Fruit fly (Drosophila melanogaster) whole organism, pupa: ENCODE results near the gene Ge-1.

ENCODE experiments used
- CG10348 ChIP-seq: fragments of 200-800 bp; sonication (Bioruptor generic); IDR thresholded peaks from 2 replicates; pipeline ENCODE4 v1.3.6; 2022; ENCODE audit warnings: missing biosample characterization, missing genetic modification characterization
- CG12605 ChIP-seq: fragments of 200-800 bp; sonication (Bioruptor generic); IDR thresholded peaks from 2 replicates; pipeline ENCODE4 v1.3.6; 2022; ENCODE audit warnings: missing biosample characterization, missing genetic modification characterization
- CG13204 ChIP-seq: fragments of 200-800 bp; sonication (Bioruptor generic); optimal IDR thresholded peaks from 2 replicates; lab custom pipeline; 2018; ENCODE audit warnings: missing biosample characterization, mild to moderate bottlenecking, missing genetic modification characterization, moderate library complexity
- CG14655 ChIP-seq: fragments of 200-800 bp; sonication (Bioruptor generic); optimal IDR thresholded peaks from 3 replicates; lab custom pipeline; 2017; ENCODE audit warnings: mild to moderate bottlenecking, missing biosample characterization, missing genetic modification reagents, missing genetic modification characterization
- CG15710 ChIP-seq: fragments of 200-800 bp; sonication (Bioruptor generic); optimal IDR thresholded peaks from 2 replicates; lab custom pipeline; 2018; ENCODE audit warnings: missing biosample characterization, mild to moderate bottlenecking, missing genetic modification characterization, moderate library complexity
- CG17806 ChIP-seq: fragments of 200-800 bp; sonication (Bioruptor generic); optimal IDR thresholded peaks from 2 replicates; lab custom pipeline; 2018; ENCODE audit warnings: missing biosample characterization, mild to moderate bottlenecking, missing genetic modification characterization, moderate library complexity
- CG32121 ChIP-seq: fragments of 200-800 bp; sonication (Bioruptor generic); IDR thresholded peaks from 2 replicates; pipeline ENCODE4 v1.3.6; 2022; ENCODE audit warnings: missing biosample characterization, missing genetic modification characterization
- CG34367 ChIP-seq: fragments of 200-800 bp; sonication (Bioruptor generic); optimal IDR thresholded peaks from 2 replicates; lab custom pipeline; 2018; ENCODE audit warnings: missing biosample characterization, mild to moderate bottlenecking, missing genetic modification characterization
- CG4496 ChIP-seq: fragments of 200-800 bp; sonication (Bioruptor generic); IDR thresholded peaks from 3 replicates; pipeline ENCODE4 v1.3.6; 2022; ENCODE audit warnings: missing biosample characterization, missing genetic modification characterization
- CG8159 ChIP-seq: fragments of 200-800 bp; sonication (Bioruptor generic); optimal IDR thresholded peaks from 3 replicates; lab custom pipeline; 2018; ENCODE audit warnings: missing biosample characterization, mild to moderate bottlenecking, missing genetic modification characterization, moderate library complexity
- CG8301 ChIP-seq: fragments of 200-800 bp; sonication (Bioruptor generic); optimal IDR thresholded peaks from 2 replicates; lab custom pipeline; 2018; ENCODE audit warnings: missing biosample characterization, mild to moderate bottlenecking, missing genetic modification characterization
- CG9948 ChIP-seq: fragments of 200-800 bp; sonication (Bioruptor generic); optimal IDR thresholded peaks from 2 replicates; lab custom pipeline; 2018; ENCODE audit warnings: missing biosample characterization, mild to moderate bottlenecking, missing genetic modification characterization, moderate library complexity
- D1 ChIP-seq: fragments of 200-800 bp; sonication (Bioruptor generic); optimal IDR thresholded peaks from 2 replicates; lab custom pipeline; 2018; ENCODE audit warnings: missing biosample characterization, mild to moderate bottlenecking, missing genetic modification characterization, moderate library complexity
- EcR ChIP-seq: fragments of 200-800 bp; sonication (Bioruptor generic); optimal IDR thresholded peaks from 3 replicates; lab custom pipeline; 2019; ENCODE audit warnings: missing biosample characterization, missing genetic modification characterization, mild to moderate bottlenecking, moderate library complexity, missing genetic modification reagents
- Ets98B ChIP-seq: fragments of 200-800 bp; sonication (Bioruptor generic); IDR thresholded peaks from 2 replicates; pipeline ENCODE4 v1.3.6; 2022; ENCODE audit warnings: missing biosample characterization, missing genetic modification characterization
- Pif1A ChIP-seq: fragments of 200-800 bp; sonication (Bioruptor generic); optimal IDR thresholded peaks from 3 replicates; lab custom pipeline; 2016; ENCODE audit warnings: missing biosample characterization, missing genetic modification characterization
- Pif1B ChIP-seq: fragments of 200-800 bp; sonication (Bioruptor generic); optimal IDR thresholded peaks from 3 replicates; lab custom pipeline; 2016; ENCODE audit warnings: missing biosample characterization, missing genetic modification characterization
- Snoo ChIP-seq: fragments of 200-800 bp; sonication (Bioruptor generic); optimal IDR thresholded peaks from 3 replicates; lab custom pipeline; 2017; ENCODE audit warnings: missing biosample characterization, mild to moderate bottlenecking, missing genetic modification characterization, inconsistent platforms
- fd96Ca ChIP-seq: fragments of 200-800 bp; sonication (Bioruptor generic); IDR thresholded peaks from 3 replicates; pipeline ENCODE4 v1.3.6; 2022; ENCODE audit warnings: missing biosample characterization, missing genetic modification characterization
- gl ChIP-seq: fragments of 200-800 bp; sonication (Bioruptor generic); optimal IDR thresholded peaks from 2 replicates; lab custom pipeline; 2018; ENCODE audit warnings: missing biosample characterization, mild to moderate bottlenecking, missing genetic modification characterization
- rn ChIP-seq: fragments of 200-800 bp; sonication (Bioruptor generic); IDR thresholded peaks from 2 replicates; pipeline ENCODE4 v1.3.6; 2022; ENCODE audit warnings: missing biosample characterization, missing genetic modification characterization

Ge-1 gene

DNA sequence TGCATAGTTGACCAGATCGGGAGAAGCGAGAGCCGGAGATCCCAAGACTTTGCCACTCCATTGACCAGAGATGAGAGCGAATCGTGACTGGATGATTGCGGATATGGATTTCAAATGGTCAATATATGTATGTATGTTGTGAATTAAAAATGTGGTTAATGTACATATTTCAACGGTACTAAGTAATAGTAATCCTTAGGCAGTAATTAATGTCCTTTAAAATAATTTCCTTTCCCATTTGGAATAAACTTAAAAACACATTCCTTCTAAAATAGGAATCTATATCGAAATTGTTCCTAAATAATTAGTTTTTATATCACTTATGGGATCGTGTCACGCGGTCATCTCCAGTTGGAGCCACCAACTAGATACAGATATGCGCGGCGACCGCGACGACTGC lies 26.7 kb downstream of the Ge-1 start:
- TF ChIP-seq CG17806 (tag; lab: Kevin White, UChicago), result peak; percentile 9
- no peak for TF ChIP-seq Ets98B (GFP tag; lab: Robert Waterston, UW)
- TF ChIP-seq Snoo (tag; lab: Kevin White, UChicago), result no peak
- TF ChIP-seq EcR (GFP tag; lab: Kevin White, UChicago), result no peak
- peak; percentile 50 for TF ChIP-seq CG9948 (tag; lab: Kevin White, UChicago)
- TF ChIP-seq gl (tag; lab: Kevin White, UChicago), result no peak
- no peak for TF ChIP-seq rn
- TF ChIP-seq fd96Ca (GFP tag; lab: Robert Waterston, UW), result no peak
- no peak for TF ChIP-seq Pif1B (GFP tag; lab: Kevin White, UChicago)
- no peak for TF ChIP-seq CG10348 (GFP tag; lab: Robert Waterston, UW)
- TF ChIP-seq CG34367 (tag; lab: Kevin White, UChicago), result peak; percentile 54
- TF ChIP-seq CG8301 (tag; lab: Kevin White, UChicago), result peak; percentile 62
- TF ChIP-seq CG14655 (GFP tag; lab: Kevin White, UChicago), result peak; percentile 58
- peak; percentile 59 for TF ChIP-seq CG15710
- no peak for TF ChIP-seq D1 (tag; lab: Kevin White, UChicago)
- TF ChIP-seq Pif1A, result peak; percentile 8
- TF ChIP-seq CG12605 (GFP tag; lab: Robert Waterston, UW), result no peak
- no peak for TF ChIP-seq CG32121 (GFP tag; lab: Robert Waterston, UW)
- TF ChIP-seq CG8159 (tag; lab: Kevin White, UChicago), result peak; percentile 48
- TF ChIP-seq CG13204, result no peak
- TF ChIP-seq CG4496, result no peak
- TF ChIP-seq, all 21 proteins: peak for 8

DNA sequence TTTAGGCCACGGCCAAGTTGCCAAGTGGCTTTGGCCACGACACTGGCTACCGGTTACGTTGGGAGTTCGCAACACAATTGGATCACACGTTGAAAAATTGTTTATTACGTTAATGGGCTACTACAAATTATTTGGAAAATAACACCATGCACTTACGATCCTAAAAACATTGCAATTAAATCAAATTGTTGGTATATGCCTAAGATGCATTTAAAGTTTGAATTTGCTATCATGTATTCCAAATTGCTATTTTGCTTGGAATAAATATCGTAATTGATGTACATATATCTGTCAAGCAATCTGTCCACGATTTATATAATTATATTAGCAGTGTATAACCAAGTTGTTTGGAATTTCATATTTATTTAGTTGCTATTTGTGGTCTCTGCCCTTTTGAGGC lies 27.8 kb downstream of the Ge-1 start:
- TF ChIP-seq fd96Ca (GFP tag; lab: Robert Waterston, UW), result no peak
- TF ChIP-seq CG8301 (tag; lab: Kevin White, UChicago), result peak; percentile 55
- no peak for TF ChIP-seq gl (tag; lab: Kevin White, UChicago)
- TF ChIP-seq CG13204, result no peak
- no peak for TF ChIP-seq Pif1A
- peak; percentile 40 for TF ChIP-seq CG17806 (tag; lab: Kevin White, UChicago)
- TF ChIP-seq Ets98B (GFP tag; lab: Robert Waterston, UW), result no peak
- TF ChIP-seq EcR (GFP tag; lab: Kevin White, UChicago), result no peak
- TF ChIP-seq CG32121 (GFP tag; lab: Robert Waterston, UW), result no peak
- peak; percentile 21 for TF ChIP-seq CG15710
- no peak for TF ChIP-seq Pif1B (GFP tag; lab: Kevin White, UChicago)
- no peak for TF ChIP-seq CG10348 (GFP tag; lab: Robert Waterston, UW)
- no peak for TF ChIP-seq rn
- TF ChIP-seq Snoo (tag; lab: Kevin White, UChicago), result no peak
- TF ChIP-seq D1 (tag; lab: Kevin White, UChicago), result no peak
- peak; percentile 66 for TF ChIP-seq CG14655 (GFP tag; lab: Kevin White, UChicago)
- TF ChIP-seq CG34367 (tag; lab: Kevin White, UChicago), result peak; percentile 33
- no peak for TF ChIP-seq CG12605 (GFP tag; lab: Robert Waterston, UW)
- TF ChIP-seq CG4496, result no peak
- TF ChIP-seq CG9948 (tag; lab: Kevin White, UChicago), result peak; percentile 56
- TF ChIP-seq CG8159 (tag; lab: Kevin White, UChicago), result peak; percentile 15

DNA sequence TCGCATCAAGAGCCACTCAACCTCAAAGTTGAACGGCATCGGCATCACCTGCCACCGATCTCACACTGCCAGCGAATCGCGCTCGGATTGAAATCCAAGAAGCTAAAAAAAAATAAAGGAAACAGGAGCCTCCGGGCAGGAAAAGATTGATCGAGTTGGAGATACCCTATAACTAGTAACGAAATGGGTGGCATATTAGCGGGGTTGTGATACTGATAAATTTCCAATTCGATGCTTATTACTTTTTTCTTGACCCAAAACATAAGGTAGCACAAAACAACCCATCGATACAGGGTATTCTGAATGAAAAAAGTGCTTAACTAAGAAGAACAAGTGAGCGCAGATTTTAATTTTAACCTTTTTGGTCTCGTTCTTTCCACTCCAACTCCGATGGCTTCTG lies 28.4 kb downstream of the Ge-1 start:
- TF ChIP-seq Snoo (tag; lab: Kevin White, UChicago) (peak; percentile 23), CG15710 (peak; percentile 78), Pif1A (peak; percentile 82), rn (no peak), D1 (tag; lab: Kevin White, UChicago) (peak; percentile 35), fd96Ca (GFP tag; lab: Robert Waterston, UW) (peak; percentile 61; the same call in 2 of the 3 replicates), CG8301 (tag; lab: Kevin White, UChicago) (peak; percentile 67), CG4496 (peak; percentile 68; the same call in 2 of the 3 replicates), CG13204 (peak; percentile 23), EcR (GFP tag; lab: Kevin White, UChicago) (peak; percentile 63), CG17806 (tag; lab: Kevin White, UChicago) (peak; percentile 81), CG12605 (GFP tag; lab: Robert Waterston, UW) (no peak), CG34367 (tag; lab: Kevin White, UChicago) (peak; percentile 75), gl (tag; lab: Kevin White, UChicago) (peak; percentile 57), CG8159 (tag; lab: Kevin White, UChicago) (peak; percentile 78), CG32121 (GFP tag; lab: Robert Waterston, UW) (no peak), Pif1B (GFP tag; lab: Kevin White, UChicago) (peak; percentile 71), CG14655 (GFP tag; lab: Kevin White, UChicago) (peak; percentile 76), CG9948 (tag; lab: Kevin White, UChicago) (peak; percentile 79), CG10348 (GFP tag; lab: Robert Waterston, UW) (no peak), Ets98B (GFP tag; lab: Robert Waterston, UW) (no peak)

DNA sequence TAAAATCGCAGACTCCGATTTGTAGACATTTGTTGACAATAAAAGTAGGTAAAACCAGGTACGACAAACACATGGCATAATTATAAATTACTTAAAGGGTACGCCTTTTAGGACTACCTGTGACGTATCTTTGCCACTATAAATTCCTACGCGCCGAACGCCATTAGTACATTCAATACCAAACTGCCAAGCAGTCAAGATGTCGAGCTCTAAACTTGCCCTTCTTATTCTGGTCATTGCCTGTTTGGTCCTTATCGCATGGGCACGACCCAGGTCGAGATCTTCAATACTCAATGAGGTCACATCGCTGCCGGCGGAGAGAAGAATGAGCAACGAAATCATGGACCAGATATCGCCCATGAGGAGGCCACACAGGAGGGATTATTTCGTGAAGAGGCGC lies 29.8 kb downstream of the Ge-1 start, which contains the start of gene CG14915:
Gene CG14915, plus strand, starts transcription at position 166 of the 400 bp plus-strand sequence.
- no peak for TF ChIP-seq CG12605 (GFP tag; lab: Robert Waterston, UW)
- TF ChIP-seq CG15710, result no peak
- TF ChIP-seq fd96Ca (GFP tag; lab: Robert Waterston, UW), result no peak
- no peak for TF ChIP-seq rn
- no peak for TF ChIP-seq Pif1A
- TF ChIP-seq CG17806 (tag; lab: Kevin White, UChicago), result no peak
- TF ChIP-seq CG4496, result no peak
- TF ChIP-seq CG14655 (GFP tag; lab: Kevin White, UChicago), result no peak
- no peak for TF ChIP-seq D1 (tag; lab: Kevin White, UChicago)
- TF ChIP-seq EcR (GFP tag; lab: Kevin White, UChicago), result no peak
- no peak for TF ChIP-seq CG32121 (GFP tag; lab: Robert Waterston, UW)
- TF ChIP-seq Ets98B (GFP tag; lab: Robert Waterston, UW), result no peak
- no peak for TF ChIP-seq CG8159 (tag; lab: Kevin White, UChicago)
- no peak for TF ChIP-seq gl (tag; lab: Kevin White, UChicago)
- TF ChIP-seq CG13204, result no peak

DNA sequence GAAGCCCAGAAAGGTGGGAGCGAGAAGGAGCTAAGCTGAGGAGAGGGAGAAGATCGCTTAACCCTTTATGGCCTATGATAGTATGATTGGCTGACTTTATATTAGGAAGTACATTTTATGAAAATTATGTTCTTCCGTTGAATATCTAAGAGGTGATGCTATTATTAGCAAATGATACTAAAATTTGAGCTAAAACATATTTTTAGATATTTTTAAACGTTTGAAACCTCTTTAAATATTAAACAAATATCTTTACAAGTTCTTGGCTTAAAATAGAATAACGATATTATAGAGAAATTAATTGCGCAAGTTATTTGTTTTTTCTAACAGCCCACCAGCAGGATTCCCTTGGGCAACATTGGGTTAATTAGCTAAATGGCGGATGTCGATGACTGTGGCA lies 31.2 kb downstream of the Ge-1 start:
- TF ChIP-seq gl (tag; lab: Kevin White, UChicago) (peak; percentile 42), CG10348 (GFP tag; lab: Robert Waterston, UW) (no peak), CG14655 (GFP tag; lab: Kevin White, UChicago) (peak; percentile 88), CG34367 (tag; lab: Kevin White, UChicago) (peak; percentile 77), Ets98B (GFP tag; lab: Robert Waterston, UW) (no peak), CG8301 (tag; lab: Kevin White, UChicago) (peak; percentile 76), CG15710 (peak; percentile 80), D1 (tag; lab: Kevin White, UChicago) (peak; percentile 55), Pif1A (peak; percentile 62), CG4496 (no peak), rn (no peak), Pif1B (GFP tag; lab: Kevin White, UChicago) (peak; percentile 32), CG9948 (tag; lab: Kevin White, UChicago) (peak; percentile 86), CG8159 (tag; lab: Kevin White, UChicago) (peak; percentile 85), CG17806 (tag; lab: Kevin White, UChicago) (peak; percentile 77)
